Fruit fly (Drosophila melanogaster) whole organism, embryonic: Measurements from ENCODE around the gene CG15643.

Experiments used
- C15 ChIP-seq: fragments of 200-800 bp; sonication (Bioruptor generic); IDR thresholded peaks from 3 replicates; pipeline ENCODE4 v1.3.6; 2022; ENCODE audit warnings: missing biosample characterization, missing genetic modification characterization
- CG10209 ChIP-seq: fragments of 200-800 bp; sonication (Bioruptor generic); optimal IDR thresholded peaks from 3 replicates; lab custom pipeline; 2017; ENCODE audit warnings: missing biosample characterization, mild to moderate bottlenecking, missing genetic modification characterization, missing genetic modification reagents
- CG15479 ChIP-seq: fragments of 200-800 bp; sonication (Bioruptor generic); optimal IDR thresholded peaks from 3 replicates; lab custom pipeline; 2019; ENCODE audit warnings: missing biosample characterization, mild to moderate bottlenecking, missing genetic modification characterization, moderate library complexity
- CG15601 ChIP-seq: fragments of 200-800 bp; sonication (Bioruptor generic); optimal IDR thresholded peaks from 3 replicates; lab custom pipeline; 2019; ENCODE audit warnings: missing biosample characterization, mild to moderate bottlenecking, missing genetic modification characterization, moderate library complexity
- CG16813 ChIP-seq: fragments of 200-800 bp; sonication (Bioruptor generic); IDR thresholded peaks from 3 replicates; pipeline ENCODE4 v1.3.6; 2022; ENCODE audit warnings: missing biosample characterization, missing genetic modification characterization; ENCODE audit not compliant: partially characterized antibody
- CG16863 ChIP-seq: fragments of 200-800 bp; sonication (Bioruptor generic); optimal IDR thresholded peaks from 3 replicates; lab custom pipeline; 2016; ENCODE audit warnings: missing biosample characterization, missing genetic modification characterization
- CG17385 ChIP-seq: fragments of 200-800 bp; sonication (Bioruptor generic); optimal IDR thresholded peaks from 3 replicates; lab custom pipeline; 2018; ENCODE audit warnings: missing biosample characterization, mild to moderate bottlenecking, missing genetic modification characterization
- CG34422 ChIP-seq: fragments of 200-800 bp; sonication (Bioruptor generic); IDR thresholded peaks from 3 replicates; pipeline ENCODE4 v1.3.6; 2022; ENCODE audit warnings: missing biosample characterization, missing genetic modification characterization
- CG4424 ChIP-seq: fragments of 200-800 bp; sonication (Bioruptor generic); optimal IDR thresholded peaks from 3 replicates; lab custom pipeline; 2016; ENCODE audit warnings: missing biosample characterization, missing genetic modification characterization
- CG5180 ChIP-seq: fragments of 200-800 bp; sonication (Bioruptor generic); optimal IDR thresholded peaks from 3 replicates; lab custom pipeline; 2017; ENCODE audit warnings: missing biosample characterization, missing genetic modification characterization, mild to moderate bottlenecking, moderate library complexity, missing genetic modification reagents
- CG6765 ChIP-seq: fragments of 200-800 bp; sonication (Bioruptor generic); optimal IDR thresholded peaks from 3 replicates; lab custom pipeline; 2017; ENCODE audit warnings: missing biosample characterization, mild to moderate bottlenecking, missing genetic modification characterization
- CHES-1-like ChIP-seq: fragments of 200-800 bp; sonication (Bioruptor generic); optimal IDR thresholded peaks from 2 replicates; lab custom pipeline; 2016; ENCODE audit warnings: missing biosample characterization, missing genetic modification characterization
- D19B ChIP-seq: fragments of 200-800 bp; sonication (Bioruptor generic); optimal IDR thresholded peaks from 2 replicates; lab custom pipeline; 2017; ENCODE audit warnings: missing biosample characterization, mild to moderate bottlenecking, missing genetic modification characterization
- H2.0 ChIP-seq: fragments of 200-800 bp; sonication (Bioruptor generic); IDR thresholded peaks from 2 replicates; pipeline ENCODE4 v1.3.6; 2022; ENCODE audit warnings: missing biosample characterization, missing genetic modification characterization
- HLH54F ChIP-seq: fragments of 200-800 bp; sonication (Bioruptor generic); optimal IDR thresholded peaks from 3 replicates; lab custom pipeline; 2016; ENCODE audit warnings: missing biosample characterization, missing genetic modification characterization
- Hand ChIP-seq: fragments of 200-800 bp; sonication (Bioruptor generic); optimal IDR thresholded peaks from 2 replicates; lab custom pipeline; 2017; ENCODE audit warnings: mild to moderate bottlenecking, missing biosample characterization, missing genetic modification reagents, missing genetic modification characterization
- Hmr ChIP-seq: fragments of 200-800 bp; sonication (Bioruptor generic); optimal IDR thresholded peaks from 3 replicates; lab custom pipeline; 2017; ENCODE audit warnings: mild to moderate bottlenecking, missing biosample characterization, missing genetic modification reagents, missing genetic modification characterization
- MBD-R2 ChIP-seq: fragments of 200-800 bp; sonication (Bioruptor generic); IDR thresholded peaks from 2 replicates; pipeline ENCODE4 v1.3.6; 2022; ENCODE audit warnings: missing biosample characterization, missing genetic modification characterization
- Med ChIP-seq: fragments of 200-800 bp; sonication (Bioruptor generic); peaks from one replicate; lab custom pipeline; 2016; ENCODE audit warnings: missing biosample characterization, missing genetic modification characterization, mild to moderate bottlenecking, inconsistent platforms, moderate library complexity
- Ssrp ChIP-seq: fragments of 200-800 bp; sonication (Bioruptor generic); optimal IDR thresholded peaks from 2 replicates; lab custom pipeline; 2018; ENCODE audit warnings: missing biosample characterization, mild to moderate bottlenecking, missing genetic modification characterization, moderate library complexity
- al ChIP-seq: fragments of 200-800 bp; sonication (Bioruptor generic); IDR thresholded peaks from 2 replicates; pipeline ENCODE4 v1.3.6; 2022; ENCODE audit warnings: missing biosample characterization, missing genetic modification characterization
- bcd ChIP-seq: fragments of 200-800 bp; sonication (Bioruptor generic); optimal IDR thresholded peaks from 2 replicates; lab custom pipeline; 2017; ENCODE audit warnings: missing biosample characterization, mild to moderate bottlenecking, missing genetic modification characterization
- bigmax ChIP-seq: fragments of 200-800 bp; sonication (Bioruptor generic); optimal IDR thresholded peaks from 2 replicates; lab custom pipeline; 2018; ENCODE audit warnings: missing biosample characterization, mild to moderate bottlenecking, missing genetic modification characterization
- crc ChIP-seq: fragments of 200-800 bp; sonication (Bioruptor generic); optimal IDR thresholded peaks from 2 replicates; lab custom pipeline; 2016; ENCODE audit warnings: missing biosample characterization, missing genetic modification characterization
- dm ChIP-seq: fragments of 200-800 bp; sonication (Bioruptor generic); optimal IDR thresholded peaks from 3 replicates; lab custom pipeline; 2016; ENCODE audit warnings: missing biosample characterization, missing genetic modification characterization
- grn ChIP-seq: fragments of 200-800 bp; sonication (Bioruptor generic); optimal IDR thresholded peaks from 3 replicates; lab custom pipeline; 2017; ENCODE audit warnings: missing biosample characterization, missing genetic modification characterization
- lbe ChIP-seq: fragments of 200-800 bp; sonication (Bioruptor generic); optimal IDR thresholded peaks from 2 replicates; lab custom pipeline; 2016; ENCODE audit warnings: missing biosample characterization, mild to moderate bottlenecking, missing genetic modification characterization
- p53 ChIP-seq: fragments of 200-800 bp; sonication (Bioruptor generic); optimal IDR thresholded peaks from 2 replicates; lab custom pipeline; 2016; ENCODE audit warnings: missing biosample characterization, missing genetic modification characterization
- run ChIP-seq: fragments of 200-800 bp; sonication (Bioruptor generic); optimal IDR thresholded peaks from 3 replicates; lab custom pipeline; 2018; ENCODE audit warnings: missing biosample characterization, mild to moderate bottlenecking, missing genetic modification characterization
- seq ChIP-seq: fragments of 200-800 bp; sonication (Bioruptor generic); IDR thresholded peaks from 2 replicates; pipeline ENCODE4 v1.3.6; 2022; ENCODE audit warnings: missing biosample characterization, missing genetic modification characterization
- sr ChIP-seq: fragments of 200-800 bp; sonication (Bioruptor generic); IDR thresholded peaks from 3 replicates; pipeline ENCODE4 v1.3.6; 2022; ENCODE audit warnings: missing biosample characterization, missing genetic modification characterization
- twi ChIP-seq: fragments of 200-800 bp; optimal IDR thresholded peaks from 2 replicates; lab custom pipeline; 2019; ENCODE audit warnings: missing biosample characterization, mild to moderate bottlenecking, missing genetic modification characterization, moderate library complexity
- tx ChIP-seq: fragments of 200-800 bp; sonication (Bioruptor generic); optimal IDR thresholded peaks from 2 replicates; lab custom pipeline; 2016; ENCODE audit warnings: missing biosample characterization, missing genetic modification characterization
- unc-4 ChIP-seq: fragments of 200-800 bp; sonication (Bioruptor generic); IDR thresholded peaks from 2 replicates; pipeline ENCODE4 v1.3.6; 2022; ENCODE audit warnings: missing biosample characterization, missing genetic modification characterization; ENCODE audit not compliant: partially characterized antibody
- unpg ChIP-seq: fragments of 200-800 bp; sonication (Bioruptor generic); optimal IDR thresholded peaks from 3 replicates; lab custom pipeline; 2018; ENCODE audit warnings: missing biosample characterization, mild to moderate bottlenecking, missing genetic modification characterization, moderate library complexity
- zen ChIP-seq: fragments of 200-800 bp; sonication (Bioruptor generic); optimal IDR thresholded peaks from 3 replicates; lab custom pipeline; 2018; ENCODE audit warnings: missing biosample characterization, mild to moderate bottlenecking, missing genetic modification characterization, moderate library complexity

Gene CG15643

DNA sequence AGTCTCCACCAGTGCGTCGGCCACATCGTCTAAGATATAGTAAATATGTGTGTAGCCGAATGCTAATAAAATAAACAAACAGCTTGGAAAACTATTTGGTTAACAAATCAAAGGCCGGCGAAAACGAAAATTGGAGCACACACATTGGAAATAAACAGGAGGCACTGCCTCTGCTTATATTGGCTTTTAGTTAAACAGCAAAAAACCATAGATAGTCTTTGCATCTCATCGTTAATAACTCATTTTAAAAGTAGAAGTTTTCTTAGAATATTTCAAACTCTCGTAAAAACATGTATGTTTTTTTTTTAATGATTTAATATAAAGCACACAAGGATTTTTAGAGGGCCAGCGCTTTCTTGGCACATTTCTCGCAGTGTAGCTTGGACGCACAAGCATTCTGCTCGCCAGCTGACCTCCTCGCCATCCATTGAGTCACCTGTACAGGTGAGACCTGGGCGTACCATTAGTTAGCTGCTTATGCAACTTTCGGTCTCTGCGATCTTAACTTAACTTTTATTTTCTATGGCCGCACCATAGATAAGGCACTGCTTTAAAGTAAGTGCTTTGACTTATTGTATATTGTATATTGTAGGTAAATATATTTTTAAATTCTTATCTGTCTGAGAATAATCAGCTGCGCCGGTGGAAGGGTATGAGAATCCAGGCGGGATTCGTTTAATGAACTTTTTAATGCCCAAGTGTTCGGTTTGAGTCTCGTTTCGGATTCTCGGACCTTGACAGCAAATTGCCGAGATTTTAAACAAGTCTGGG is 20.0 kb upstream of the CG15643 start (continued):
- no peak for TF ChIP-seq crc
- peak; percentile 29 for TF ChIP-seq CG10209 (GFP tag; lab: Kevin White, UChicago)
- peak; percentile 9 for TF ChIP-seq D19B (GFP tag; lab: Kevin White, UChicago)
- TF ChIP-seq sr (GFP tag; lab: Robert Waterston, UW): no peak
- 0 out of 3 replicates have a peak, but pooled peaks have one; percentile 37 for TF ChIP-seq CG34422
- peak; percentile 21 for TF ChIP-seq CG5180 (GFP tag; lab: Kevin White, UChicago)
- TF ChIP-seq HLH54F (GFP tag; lab: Kevin White, UChicago): no peak
- peak; percentile 16 for TF ChIP-seq Ssrp (tag; lab: Kevin White, UChicago)
- no peak for TF ChIP-seq zen (tag; lab: Kevin White, UChicago)
- no peak for TF ChIP-seq p53 (GFP tag; lab: Kevin White, UChicago)
- peak; percentile 1 for TF ChIP-seq Hand (GFP tag; lab: Kevin White, UChicago)
- TF ChIP-seq al: no peak
- no peak for TF ChIP-seq MBD-R2 (GFP tag; lab: Robert Waterston, UW)
- TF ChIP-seq CG16863 (GFP tag; lab: Kevin White, UChicago): peak; percentile 21
- peak; percentile 42 for TF ChIP-seq Hmr (GFP tag; lab: Kevin White, UChicago)
- peak; percentile 52 for TF ChIP-seq bcd (GFP tag; lab: Kevin White, UChicago)
- peak; percentile 1 for TF ChIP-seq CG15601 (tag; lab: Kevin White, UChicago)
- TF ChIP-seq dm (GFP tag; lab: Kevin White, UChicago): no peak
- TF ChIP-seq seq (GFP tag; lab: Robert Waterston, UW): 0 out of 2 replicates have a peak, but pooled peaks have one; percentile 27
- peak; percentile 6 for TF ChIP-seq CG6765 (GFP tag; lab: Kevin White, UChicago)
- TF ChIP-seq unpg (GFP tag; lab: Kevin White, UChicago): peak; percentile 58
- TF ChIP-seq run (tag; lab: Kevin White, UChicago): no peak
- peak; percentile 76 for TF ChIP-seq Med (GFP tag; lab: Kevin White, UChicago)
- TF ChIP-seq C15 (GFP tag; lab: Robert Waterston, UW): no peak
- TF ChIP-seq unc-4 (GFP tag; lab: Robert Waterston, UW): no peak
- no peak for TF ChIP-seq grn (GFP tag; lab: Kevin White, UChicago)

DNA sequence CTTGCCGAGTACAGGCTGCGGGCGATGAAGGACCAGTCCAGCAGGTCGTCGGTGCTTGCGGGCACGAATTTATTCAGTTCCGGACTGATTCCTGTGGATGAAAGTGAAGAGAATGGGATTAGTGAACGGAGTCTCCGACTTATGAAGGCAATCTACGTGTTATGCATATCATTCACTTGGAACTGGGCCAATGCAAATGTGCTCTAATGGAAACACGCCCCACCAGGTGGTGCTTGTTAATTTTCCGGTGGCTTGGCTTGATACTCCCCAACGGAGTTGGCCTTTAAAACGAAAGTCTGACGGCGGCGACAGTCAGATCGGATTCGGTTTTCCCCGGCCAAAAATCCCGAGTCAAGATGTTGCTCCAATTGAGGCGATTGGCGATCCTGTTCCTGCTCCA is 15.5 kb upstream of the CG15643 start, which contains the start of gene Alp11:
TSS of gene Alp11 (plus strand) at position 301 of the 400 bp plus-strand sequence.
- no peak for TF ChIP-seq CHES-1-like
- TF ChIP-seq H2.0 (GFP tag; lab: Robert Waterston, UW): no peak
- no peak for TF ChIP-seq lbe (GFP tag; lab: Kevin White, UChicago)

DNA sequence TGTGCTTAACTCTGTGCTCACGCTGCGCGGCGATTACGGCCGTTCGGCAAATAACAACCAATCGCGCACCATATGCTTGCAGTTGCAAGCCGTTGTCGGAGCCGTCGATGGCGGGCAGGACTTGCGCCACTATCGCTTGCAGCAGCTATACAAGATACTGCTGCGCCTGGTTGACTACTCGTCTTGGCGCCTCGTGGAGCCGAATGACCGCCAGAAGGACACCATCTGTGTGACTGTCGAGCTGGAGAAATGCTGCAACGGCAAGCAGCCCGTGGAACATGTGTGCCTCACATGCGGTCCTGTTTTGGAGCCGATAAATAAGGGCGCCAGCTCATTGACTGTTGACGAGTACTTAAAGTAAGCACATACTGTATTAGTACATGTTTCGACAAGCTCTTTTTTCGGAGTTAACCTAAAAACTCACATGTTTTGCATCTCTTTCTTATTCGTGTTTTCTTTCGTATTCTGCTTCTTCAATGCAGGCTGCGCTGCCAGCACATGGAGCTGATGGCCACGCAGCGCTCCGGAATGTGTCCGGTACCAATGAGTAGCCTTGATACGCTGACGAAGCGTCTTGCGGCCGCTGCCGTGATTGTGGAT is 12.0 kb upstream of the CG15643 start:
- TF ChIP-seq bigmax (GFP tag; lab: Kevin White, UChicago): peak; percentile 81
- peak; percentile 76 for TF ChIP-seq dm (GFP tag; lab: Kevin White, UChicago)
- TF ChIP-seq p53 (GFP tag; lab: Kevin White, UChicago): peak; percentile 86
- 0 out of 3 replicates have a peak, but pooled peaks have one; percentile 10 for TF ChIP-seq CG16813
- no peak for TF ChIP-seq tx (GFP tag; lab: Kevin White, UChicago)
- peak; percentile 6 for TF ChIP-seq CG15479
- TF ChIP-seq CG17385: peak; percentile 27
- TF ChIP-seq CG4424: no peak
- peak; percentile 96 for TF ChIP-seq twi (tag; lab: Kevin White, UChicago)
